Fruit fly (Drosophila melanogaster) whole organism, embryonic: ENCODE measurements around the gene Fbp2.

ENCODE experiments used
- C15 ChIP-seq: fragments of 200-800 bp; sonication (Bioruptor generic); IDR thresholded peaks from 3 replicates; pipeline ENCODE4 v1.3.6; 2022; ENCODE audit warnings: missing biosample characterization, missing genetic modification characterization
- CG10979 ChIP-seq: fragments of 200-800 bp; sonication (Bioruptor generic); optimal IDR thresholded peaks from 2 replicates; lab custom pipeline; 2018; ENCODE audit warnings: missing biosample characterization, mild to moderate bottlenecking, missing genetic modification characterization, moderate library complexity
- CG11504 ChIP-seq: fragments of 200-800 bp; sonication (Bioruptor generic); optimal IDR thresholded peaks from 3 replicates; lab custom pipeline; 2019; ENCODE audit warnings: missing biosample characterization, mild to moderate bottlenecking, missing genetic modification characterization, moderate library complexity
- CG11560 ChIP-seq: fragments of 200-800 bp; sonication (Bioruptor generic); IDR thresholded peaks from 3 replicates; pipeline ENCODE4 v1.3.6; 2022; ENCODE audit warnings: missing biosample characterization, missing genetic modification characterization
- CG12071 ChIP-seq: fragments of 200-800 bp; sonication (Bioruptor generic); optimal IDR thresholded peaks from 3 replicates; lab custom pipeline; 2018; ENCODE audit warnings: missing biosample characterization, mild to moderate bottlenecking, missing genetic modification characterization
- CG12219 ChIP-seq: fragments of 200-800 bp; sonication (Bioruptor generic); optimal IDR thresholded peaks from 3 replicates; lab custom pipeline; 2018; ENCODE audit warnings: missing biosample characterization, mild to moderate bottlenecking, missing genetic modification characterization
- CG15073 ChIP-seq: fragments of 200-800 bp; sonication (Bioruptor generic); optimal IDR thresholded peaks from 2 replicates; lab custom pipeline; 2016; ENCODE audit warnings: missing biosample characterization, missing genetic modification characterization
- CG1529 ChIP-seq: fragments of 200-800 bp; sonication (Bioruptor generic); optimal IDR thresholded peaks from 3 replicates; lab custom pipeline; 2018; ENCODE audit warnings: missing biosample characterization, missing genetic modification characterization
- CG18764 ChIP-seq: fragments of 200-800 bp; sonication (Bioruptor generic); optimal IDR thresholded peaks from 3 replicates; lab custom pipeline; 2016; ENCODE audit warnings: missing biosample characterization, missing genetic modification characterization
- CG30403 ChIP-seq: fragments of 200-800 bp; sonication (Bioruptor generic); optimal IDR thresholded peaks from 3 replicates; lab custom pipeline; 2016; ENCODE audit warnings: missing biosample characterization, missing genetic modification characterization
- CG30431 ChIP-seq: fragments of 200-800 bp; sonication (Bioruptor generic); optimal IDR thresholded peaks from 2 replicates; lab custom pipeline; 2017; ENCODE audit warnings: missing biosample characterization, missing genetic modification characterization
- CG4282 ChIP-seq: fragments of 200-800 bp; sonication (Bioruptor generic); optimal IDR thresholded peaks from 2 replicates; lab custom pipeline; 2016; ENCODE audit warnings: missing biosample characterization, missing genetic modification characterization
- CG6689 ChIP-seq: fragments of 200-800 bp; sonication (Bioruptor generic); IDR thresholded peaks from 2 replicates; pipeline ENCODE4 v1.3.6; 2022; ENCODE audit warnings: missing biosample characterization, missing genetic modification characterization
- CG9437 ChIP-seq: fragments of 200-800 bp; sonication (Bioruptor generic); optimal IDR thresholded peaks from 2 replicates; lab custom pipeline; 2018; ENCODE audit warnings: missing biosample characterization, mild to moderate bottlenecking, missing genetic modification characterization
- CG9727 ChIP-seq: fragments of 200-800 bp; sonication (Bioruptor generic); optimal IDR thresholded peaks from 3 replicates; lab custom pipeline; 2017; ENCODE audit warnings: missing biosample characterization, mild to moderate bottlenecking, missing genetic modification characterization
- CrebB ChIP-seq: fragments of 200-800 bp; sonication (Bioruptor generic); optimal IDR thresholded peaks from 3 replicates; lab custom pipeline; 2018; ENCODE audit warnings: missing biosample characterization, mild to moderate bottlenecking, missing genetic modification characterization
- D ChIP-seq, 2 experiments: fragments of 200-800 bp in 1 of 2; fragments of >200 bp in 1 of 2; sonication (Bioruptor generic) in 1 of 2; optimal IDR thresholded peaks; 2 replicates in 1 of 2; 3 replicates in 1 of 2; lab custom pipeline; 2017; ENCODE audit warnings: mild to moderate bottlenecking in 1 of 2, missing biosample characterization in 1 of 2, missing genetic modification characterization in 1 of 2, missing genetic modification reagents in 1 of 2
- Doc2 ChIP-seq: fragments of 200-800 bp; sonication (Bioruptor generic); IDR thresholded peaks from 2 replicates; pipeline ENCODE4 v1.3.6; 2022; ENCODE audit warnings: missing biosample characterization, missing genetic modification characterization
- Eip74EF ChIP-seq, 2 experiments: fragments of 200-800 bp in 1 of 2; fragments of >200 bp in 1 of 2; sonication (Bioruptor generic) in 1 of 2; optimal IDR thresholded peaks; 2 replicates each; lab custom pipeline; 2017 to 2019; ENCODE audit warnings: missing biosample characterization in 2 of 2, missing genetic modification characterization in 2 of 2, mild to moderate bottlenecking in 1 of 2, moderate library complexity in 1 of 2
- Ets97D ChIP-seq: fragments of 200-800 bp; sonication (Bioruptor generic); optimal IDR thresholded peaks from 3 replicates; lab custom pipeline; 2016; ENCODE audit warnings: missing biosample characterization, missing genetic modification characterization
- HLH54F ChIP-seq: fragments of 200-800 bp; sonication (Bioruptor generic); optimal IDR thresholded peaks from 3 replicates; lab custom pipeline; 2016; ENCODE audit warnings: missing biosample characterization, missing genetic modification characterization
- Hand ChIP-seq: fragments of 200-800 bp; sonication (Bioruptor generic); optimal IDR thresholded peaks from 2 replicates; lab custom pipeline; 2017; ENCODE audit warnings: mild to moderate bottlenecking, missing biosample characterization, missing genetic modification reagents, missing genetic modification characterization
- HmgD ChIP-seq: fragments of 200-800 bp; sonication (Bioruptor generic); optimal IDR thresholded peaks from 3 replicates; lab custom pipeline; 2016; ENCODE audit warnings: missing biosample characterization, missing genetic modification characterization
- Hr78 ChIP-seq, 2 experiments: fragments of 200-800 bp in 1 of 2; fragments of >200 bp in 1 of 2; sonication (Bioruptor generic) in 1 of 2; optimal IDR thresholded peaks; 2 replicates each; lab custom pipeline; 2017 to 2019; ENCODE audit warnings: missing biosample characterization in 2 of 2, missing genetic modification characterization in 2 of 2, mild to moderate bottlenecking in 1 of 2, moderate library complexity in 1 of 2
- Lim3 ChIP-seq: fragments of 200-800 bp; sonication (Bioruptor generic); IDR thresholded peaks from 2 replicates; pipeline ENCODE4 v1.3.6; 2022; ENCODE audit warnings: missing biosample characterization, missing genetic modification characterization
- Nf-YC ChIP-seq: fragments of 200-800 bp; optimal IDR thresholded peaks from 3 replicates; lab custom pipeline; 2019; ENCODE audit warnings: missing biosample characterization, mild to moderate bottlenecking, missing genetic modification characterization, moderate library complexity
- Six4 ChIP-seq: fragments of 200-800 bp; sonication (Bioruptor generic); optimal IDR thresholded peaks from 2 replicates; lab custom pipeline; 2016; ENCODE audit warnings: missing biosample characterization, missing genetic modification characterization
- YL-1 ChIP-seq: fragments of 200-800 bp; sonication (Bioruptor generic); optimal IDR thresholded peaks from 3 replicates; lab custom pipeline; 2017; ENCODE audit warnings: missing biosample characterization, mild to moderate bottlenecking, missing genetic modification characterization
- bab2 ChIP-seq: fragments of 200-800 bp; sonication (Bioruptor generic); optimal IDR thresholded peaks from 2 replicates; lab custom pipeline; 2016; ENCODE audit warnings: missing biosample characterization, missing genetic modification characterization
- bsh ChIP-seq, 2 experiments: fragments of 200-800 bp; sonication (Bioruptor generic); optimal IDR thresholded peaks; 2 replicates each; lab custom pipeline; 2017 to 2018; ENCODE audit warnings: mild to moderate bottlenecking in 2 of 2, missing biosample characterization in 2 of 2, missing genetic modification characterization in 2 of 2, moderate library complexity in 1 of 2
- cato ChIP-seq: fragments of 200-800 bp; sonication (Bioruptor generic); optimal IDR thresholded peaks from 2 replicates; lab custom pipeline; 2016; ENCODE audit warnings: missing biosample characterization, missing genetic modification characterization, borderline replicate concordance
- croc ChIP-seq: fragments of 200-800 bp; sonication (Bioruptor generic); conservative IDR thresholded peaks from 3 replicates; pipeline ENCODE4 v1.3.6; 2022; ENCODE audit warnings: missing biosample characterization, missing genetic modification characterization
- fd64A ChIP-seq: fragments of 200-800 bp; sonication (Bioruptor generic); optimal IDR thresholded peaks from 3 replicates; lab custom pipeline; 2018; ENCODE audit warnings: missing biosample characterization, mild to moderate bottlenecking, missing genetic modification characterization
- hb ChIP-seq: fragments of 200-800 bp; sonication (Bioruptor generic); IDR thresholded peaks from 3 replicates; pipeline ENCODE4 v1.3.6; 2022; ENCODE audit warnings: missing biosample characterization, missing genetic modification characterization; ENCODE audit not compliant: partially characterized antibody
- kni ChIP-seq: fragments of 200-800 bp; sonication (Bioruptor generic); optimal IDR thresholded peaks from 3 replicates; lab custom pipeline; 2017; ENCODE audit warnings: mild to moderate bottlenecking, missing biosample characterization, missing genetic modification reagents, missing genetic modification characterization
- maf-S ChIP-seq: fragments of 200-800 bp; sonication (Bioruptor generic); optimal IDR thresholded peaks from 2 replicates; lab custom pipeline; 2016; ENCODE audit warnings: missing biosample characterization, missing genetic modification characterization
- mirr ChIP-seq: fragments of 200-800 bp; sonication (Bioruptor generic); optimal IDR thresholded peaks from 3 replicates; lab custom pipeline; 2018; ENCODE audit warnings: missing biosample characterization, mild to moderate bottlenecking, missing genetic modification characterization
- nmo ChIP-seq: fragments of 200-800 bp; sonication (Bioruptor generic); optimal IDR thresholded peaks from 2 replicates; lab custom pipeline; 2018; ENCODE audit warnings: missing biosample characterization, mild to moderate bottlenecking, missing genetic modification characterization, moderate library complexity
- sens-2 ChIP-seq: fragments of 200-800 bp; sonication (Bioruptor generic); IDR thresholded peaks from 2 replicates; pipeline ENCODE4 v1.3.6; 2022; ENCODE audit warnings: missing biosample characterization, missing genetic modification characterization
- sim ChIP-seq: fragments of 200-800 bp; sonication (Bioruptor generic); IDR thresholded peaks from 2 replicates; pipeline ENCODE4 v1.3.6; 2022; ENCODE audit warnings: missing biosample characterization, missing genetic modification characterization
- toy ChIP-seq: fragments of 200-800 bp; sonication (Bioruptor generic); IDR thresholded peaks from 2 replicates; pipeline ENCODE4 v1.3.6; 2022; ENCODE audit warnings: missing biosample characterization, missing genetic modification characterization
- trh ChIP-seq: fragments of 200-800 bp; sonication (Bioruptor generic); optimal IDR thresholded peaks from 2 replicates; lab custom pipeline; 2016; ENCODE audit warnings: missing biosample characterization, missing genetic modification characterization
- ttk ChIP-seq: fragments of 200-800 bp; sonication (Bioruptor generic); IDR thresholded peaks from 2 replicates; pipeline ENCODE4 v2.1.2; 2022; ENCODE audit warnings: missing biosample characterization, missing genetic modification characterization
- wdn ChIP-seq: fragments of 200-800 bp; sonication (Bioruptor generic); IDR thresholded peaks from 2 replicates; pipeline ENCODE4 v1.3.6; 2022; ENCODE audit warnings: missing biosample characterization, missing genetic modification characterization

Gene Fbp2

dm6 chr2L:9430992-9431602 is 4.5 kb downstream of the Fbp2 start, which contains the start of the genes FucTB and scat (continued):
- TF ChIP-seq ttk (GFP tag; lab: Robert Waterston, UW) (peak; percentile 91), Ets97D (GFP tag; lab: Kevin White, UChicago) (peak; percentile 52), trh (peak; percentile 83), CG10979 (peak; percentile 93), mirr (GFP tag; lab: Kevin White, UChicago) (no peak), nmo (GFP tag; lab: Kevin White, UChicago) (peak; percentile 98), CG18764 (GFP tag; lab: Kevin White, UChicago) (peak; percentile 98), CG4282 (peak; percentile 44), CG6689 (peak; percentile 94), wdn (peak; percentile 78), maf-S (GFP tag; lab: Kevin White, UChicago) (peak; percentile 43), CG12219 (GFP tag; lab: Kevin White, UChicago) (peak; percentile 2), C15 (GFP tag; lab: Robert Waterston, UW) (0 out of 3 replicates have a peak, but pooled peaks have one; percentile 50), CG1529 (GFP tag; lab: Kevin White, UChicago) (peak; percentile 70), HLH54F (GFP tag; lab: Kevin White, UChicago) (peak; percentile 77), D (optimal IDR thresholded peaks at IDR 0.05; lab: Kevin White, UChicago) (no peak), D (GFP tag; optimal IDR thresholded peaks at IDR 0.05; lab: Kevin White, UChicago) (peak; percentile 76), kni (GFP tag; lab: Kevin White, UChicago) (peak; percentile 16), sim (GFP tag; lab: Robert Waterston, UW) (peak; percentile 43; the same call in 1 of the 2 replicates), CG30431 (GFP tag; lab: Kevin White, UChicago) (peak; percentile 92), Nf-YC (tag; lab: Kevin White, UChicago) (peak; percentile 86), sens-2 (GFP tag; lab: Robert Waterston, UW) (no peak), CG9727 (GFP tag; lab: Kevin White, UChicago) (peak; percentile 96), bsh (GFP tag; optimal IDR thresholded peaks at IDR 0.05; lab: Kevin White, UChicago) (peak; percentile 27 to 85), toy (GFP tag; lab: Robert Waterston, UW) (peak; percentile 71), Hr78 (GFP tag; optimal IDR thresholded peaks at IDR 0.05; lab: Kevin White, UChicago) (no peak), CrebB (tag; lab: Kevin White, UChicago) (peak; percentile 34), Lim3 (peak; percentile 76), bab2 (GFP tag; lab: Kevin White, UChicago) (peak; percentile 75), CG12071 (no peak), CG9437 (GFP tag; lab: Kevin White, UChicago) (peak; percentile 83), cato (peak; percentile 81), hb (GFP tag; lab: Robert Waterston, UW) (no peak), croc (GFP tag; lab: Robert Waterston, UW) (peak; percentile 93), CG30403 (peak; percentile 96), CG15073 (peak; percentile 52), YL-1 (peak; percentile 41), Six4 (peak; percentile 85), Eip74EF (GFP tag; optimal IDR thresholded peaks at IDR 0.05; lab: Kevin White, UChicago) (no peak), CG11504 (tag; lab: Kevin White, UChicago) (peak; percentile 92), Doc2 (GFP tag; lab: Robert Waterston, UW) (peak; percentile 63), Hand (GFP tag; lab: Kevin White, UChicago) (peak; percentile 47), HmgD (GFP tag; lab: Kevin White, UChicago) (no peak), CG11560 (tag; lab: Robert Waterston, UW) (peak; percentile 84), fd64A (no peak)
